Fruit fly (Drosophila melanogaster): ENCODE results near the gene grk.

DNA sequence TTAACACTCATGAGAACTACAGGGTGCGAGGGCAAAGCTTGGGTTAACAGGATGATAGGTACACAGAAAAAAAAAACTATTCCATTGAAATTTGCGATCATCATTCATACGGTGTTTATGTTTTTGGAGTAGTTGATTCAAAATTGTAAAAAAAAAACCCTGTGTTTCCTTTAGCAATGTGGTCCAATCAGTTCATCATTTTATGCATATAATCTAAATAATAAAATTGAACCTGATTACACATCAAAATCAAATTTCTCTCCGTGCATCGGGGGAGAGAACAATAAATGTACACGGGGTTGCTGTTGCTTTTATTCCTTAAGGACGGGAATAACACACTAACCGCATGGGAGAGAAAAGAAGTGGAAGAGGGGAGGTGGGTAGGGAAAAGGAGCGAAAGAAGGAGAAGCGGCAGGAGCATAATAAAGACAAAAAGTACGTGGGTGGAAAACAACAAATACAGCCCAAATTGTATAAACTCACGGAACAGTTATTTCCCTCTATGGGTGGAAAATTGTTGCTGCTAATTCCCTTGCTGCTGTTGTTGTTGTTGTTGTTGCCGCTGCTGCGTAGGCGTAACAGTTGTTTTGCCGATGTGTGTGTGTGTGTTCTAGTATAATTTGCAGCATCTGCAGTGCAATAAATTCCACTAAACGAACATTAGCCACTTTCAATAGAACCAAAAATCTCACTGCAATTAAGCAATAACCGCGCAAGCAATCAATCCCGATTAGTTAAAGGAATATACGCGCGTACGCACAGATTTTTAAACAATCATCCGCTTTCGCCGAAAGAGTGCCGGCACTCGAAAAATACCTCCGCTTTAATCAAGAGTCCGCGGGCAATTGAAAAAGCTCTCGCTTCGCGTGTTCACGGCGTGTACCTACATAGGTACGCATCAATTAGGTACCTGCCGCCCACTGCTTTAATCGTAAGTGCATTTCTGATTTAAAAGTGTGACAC lies 30.0 kb upstream of the grk start, which contains the start of gene Agpat2:
- no peak for TF ChIP-seq CG8478 (optimal IDR thresholded peaks at IDR 0.05)
- no peak for TF ChIP-seq psq (optimal IDR thresholded peaks at IDR 0.05)
- no peak for TF ChIP-seq EcR (GFP tag; optimal IDR thresholded peaks at IDR 0.05)
- TF ChIP-seq Dll (optimal IDR thresholded peaks at IDR 0.05), result no peak
- no peak for TF ChIP-seq usp (GFP tag; optimal IDR thresholded peaks at IDR 0.05)
